Worm (Caenorhabditis elegans) whole organism, young adult: ENCODE results near the gene col-170.

ENCODE experiments used
- B0035.1 ChIP-seq: sonication (generic microtip); optimal IDR thresholded peaks from 2 replicates; lab custom pipeline; 2016; ENCODE audit warnings: missing genetic modification characterization, mild to moderate bottlenecking, missing compliant biosample characterization, missing genotype, missing genetic modification reagents
- F52B5.7 ChIP-seq: sonication (generic microtip); optimal IDR thresholded peaks from 2 replicates; lab custom pipeline; 2016; ENCODE audit warnings: mild to moderate bottlenecking, missing genetic modification characterization, missing compliant biosample characterization
- T07F8.4 ChIP-seq: sonication (generic microtip); optimal IDR thresholded peaks from 2 replicates; lab custom pipeline; 2016; ENCODE audit warnings: mild to moderate bottlenecking, missing genetic modification characterization, moderate library complexity, missing compliant biosample characterization
- T26A5.8 ChIP-seq: sonication (generic microtip); optimal IDR thresholded peaks from 2 replicates; lab custom pipeline; 2016; ENCODE audit warnings: missing genetic modification characterization, missing compliant biosample characterization
- Y53F4B.3 ChIP-seq: fragments of 200-800 bp; sonication (Bioruptor generic); IDR thresholded peaks from 2 replicates; pipeline ENCODE4 v1.3.6; 2022; ENCODE audit warnings: missing genetic modification reagents, missing genetic modification characterization, missing compliant biosample characterization
- Y67H2A.10 ChIP-seq: fragments of 200-800 bp; sonication (Bioruptor generic); conservative IDR thresholded peaks from 2 replicates; pipeline ENCODE4 v1.3.6; 2022; ENCODE audit warnings: missing genetic modification reagents, missing genetic modification characterization, missing compliant biosample characterization
- Y79H2A.3 ChIP-seq: fragments of 200-800 bp; sonication (Bioruptor generic); conservative IDR thresholded peaks from 2 replicates; pipeline ENCODE4 v1.3.6; 2022; ENCODE audit warnings: missing genetic modification reagents, missing genetic modification characterization, missing compliant biosample characterization
- Y95B8A.8 ChIP-seq: fragments of 200-800 bp; sonication (Bioruptor generic); IDR thresholded peaks from 2 replicates; pipeline ENCODE4 v1.3.6; 2022; ENCODE audit warnings: missing genetic modification reagents, missing genetic modification characterization, missing compliant biosample characterization
- aptf-3 ChIP-seq: fragments of 200-800 bp; sonication (Bioruptor generic); IDR thresholded peaks from 2 replicates; pipeline ENCODE4 v1.3.6; 2022; ENCODE audit warnings: missing genetic modification characterization, missing compliant biosample characterization
- athp-1 ChIP-seq: sonication (generic microtip); optimal IDR thresholded peaks from 2 replicates; lab custom pipeline; 2017; ENCODE audit warnings: mild to moderate bottlenecking, missing genetic modification characterization, missing compliant biosample characterization
- attf-3 ChIP-seq: fragments of 200-800 bp; sonication (Bioruptor generic); conservative IDR thresholded peaks from 2 replicates; pipeline ENCODE4 v1.3.6; 2022; ENCODE audit warnings: missing genetic modification reagents, missing genetic modification characterization, missing compliant biosample characterization
- cebp-2 ChIP-seq: fragments of 200-800 bp; sonication (Bioruptor generic); IDR thresholded peaks from 2 replicates; pipeline ENCODE4 v1.3.6; 2022; ENCODE audit warnings: missing genetic modification characterization, missing compliant biosample characterization
- chd-7 ChIP-seq: sonication (generic microtip); optimal IDR thresholded peaks from 2 replicates; lab custom pipeline; 2016; ENCODE audit warnings: mild to moderate bottlenecking, missing genetic modification characterization, moderate library complexity, missing compliant biosample characterization
- dpff-1 ChIP-seq: sonication (generic microtip); optimal IDR thresholded peaks from 2 replicates; lab custom pipeline; 2017; ENCODE audit warnings: mild to moderate bottlenecking, missing genetic modification characterization, missing compliant biosample characterization
- efl-1 ChIP-seq: fragments of 150-350 bp; optimal IDR thresholded peaks from 2 replicates; lab custom pipeline; 2014; ENCODE audit warnings: missing biosample characterization, missing genetic modification reagents, missing genetic modification characterization
- egl-44 ChIP-seq: fragments of 200-800 bp; sonication (Bioruptor generic); IDR thresholded peaks from 2 replicates; pipeline ENCODE4 v1.3.6; 2022; ENCODE audit warnings: missing genetic modification reagents, missing genetic modification characterization, missing compliant biosample characterization
- gei-17 ChIP-seq: fragments of 200-800 bp; sonication (Bioruptor generic); optimal IDR thresholded peaks from 2 replicates; lab custom pipeline; 2018; ENCODE audit warnings: mild to moderate bottlenecking, missing genetic modification characterization, missing compliant biosample characterization
- hsf-1 ChIP-seq: fragments of 200-800 bp; sonication (Bioruptor generic); IDR thresholded peaks from 2 replicates; pipeline ENCODE4 v1.3.6; 2022; ENCODE audit warnings: missing genetic modification reagents, missing genetic modification characterization, missing compliant biosample characterization
- lag-1 ChIP-seq: fragments of 200-800 bp; sonication (Bioruptor generic); IDR thresholded peaks from 2 replicates; pipeline ENCODE4 v1.3.6; 2022; ENCODE audit warnings: missing genetic modification reagents, missing genetic modification characterization, missing compliant biosample characterization
- let-607 ChIP-seq, 2 experiments: fragments of 200-800 bp in 1 of 2; sonication (Bioruptor generic) in 1 of 2; sonication (generic microtip) in 1 of 2; optimal IDR thresholded peaks; 2 replicates each; lab custom pipeline; 2016 to 2018; ENCODE audit warnings: mild to moderate bottlenecking in 2 of 2, missing compliant biosample characterization in 2 of 2, missing genetic modification characterization in 2 of 2, moderate library complexity in 2 of 2, missing genotype in 1 of 2
- lin-40 ChIP-seq: sonication (generic microtip); optimal IDR thresholded peaks from 2 replicates; lab custom pipeline; 2016; ENCODE audit warnings: missing genetic modification characterization, mild to moderate bottlenecking, missing compliant biosample characterization, missing genotype, missing genetic modification reagents
- lin-54 ChIP-seq: fragments of 200-800 bp; sonication (Bioruptor generic); optimal IDR thresholded peaks from 2 replicates; lab custom pipeline; 2018; ENCODE audit warnings: mild to moderate bottlenecking, missing genetic modification characterization, missing compliant biosample characterization
- mel-28 ChIP-seq: sonication (generic microtip); optimal IDR thresholded peaks from 2 replicates; lab custom pipeline; 2016; ENCODE audit warnings: borderline replicate concordance, mild to moderate bottlenecking, missing genetic modification characterization, missing compliant biosample characterization
- nfya-2 ChIP-seq: fragments of 200-800 bp; sonication (Bioruptor generic); IDR thresholded peaks from 2 replicates; pipeline ENCODE4 v1.3.6; 2022; ENCODE audit warnings: missing genetic modification reagents, missing genetic modification characterization, missing compliant biosample characterization
- nhr-179 ChIP-seq: sonication (generic microtip); optimal IDR thresholded peaks from 2 replicates; lab custom pipeline; 2016; ENCODE audit warnings: mild to moderate bottlenecking, missing genetic modification characterization, missing compliant biosample characterization
- nhr-27 ChIP-seq: fragments of 200-800 bp; sonication (Bioruptor generic); optimal IDR thresholded peaks from 2 replicates; lab custom pipeline; 2018; ENCODE audit warnings: mild to moderate bottlenecking, missing genetic modification characterization, moderate library complexity, missing compliant biosample characterization
- sdz-38 ChIP-seq: sonication (generic microtip); optimal IDR thresholded peaks from 2 replicates; lab custom pipeline; 2016; ENCODE audit warnings: missing genotype, missing genetic modification characterization, missing compliant biosample characterization
- snpc-4 ChIP-seq, 5 experiments: fragments of 150-350 bp in 1 of 5; sonication (generic microtip) in 4 of 5; optimal IDR thresholded peaks; 2 replicates each; lab custom pipeline; 2014 to 2018; ENCODE audit warnings: missing genetic modification characterization in 5 of 5, missing biosample characterization in 3 of 5, antibody characterized with exemption in 2 of 5, mild to moderate bottlenecking in 2 of 5, missing compliant biosample characterization in 2 of 5, missing genotype in 2 of 5, moderate library complexity in 2 of 5, missing genetic modification reagents in 1 of 5
- unc-62 ChIP-seq: fragments of 150-350 bp; optimal IDR thresholded peaks from 2 replicates; lab custom pipeline; 2014; ENCODE audit warnings: missing biosample characterization, missing genetic modification reagents, missing genetic modification characterization
- zim-3 ChIP-seq: sonication (generic microtip); optimal IDR thresholded peaks from 2 replicates; lab custom pipeline; 2017; ENCODE audit warnings: mild to moderate bottlenecking, missing genetic modification characterization, moderate library complexity, missing compliant biosample characterization
- ztf-26 ChIP-seq: sonication (generic microtip); optimal IDR thresholded peaks from 2 replicates; lab custom pipeline; 2017; ENCODE audit warnings: missing genetic modification characterization, missing compliant biosample characterization
- ztf-28 ChIP-seq: fragments of 200-800 bp; sonication (Bioruptor generic); IDR thresholded peaks from 2 replicates; pipeline ENCODE4 v1.3.6; 2022; ENCODE audit warnings: missing genetic modification reagents, missing genetic modification characterization, missing compliant biosample characterization
- ztf-3 ChIP-seq: fragments of 200-800 bp; sonication (Bioruptor generic); optimal IDR thresholded peaks from 2 replicates; lab custom pipeline; 2018; ENCODE audit warnings: mild to moderate bottlenecking, missing genetic modification characterization, missing compliant biosample characterization
- ztf-6 ChIP-seq: fragments of 200-800 bp; sonication (Bioruptor generic); IDR thresholded peaks from 2 replicates; pipeline ENCODE4 v1.3.6; 2022; ENCODE audit warnings: missing genetic modification reagents, missing genetic modification characterization, missing compliant biosample characterization

Gene col-170

DNA sequence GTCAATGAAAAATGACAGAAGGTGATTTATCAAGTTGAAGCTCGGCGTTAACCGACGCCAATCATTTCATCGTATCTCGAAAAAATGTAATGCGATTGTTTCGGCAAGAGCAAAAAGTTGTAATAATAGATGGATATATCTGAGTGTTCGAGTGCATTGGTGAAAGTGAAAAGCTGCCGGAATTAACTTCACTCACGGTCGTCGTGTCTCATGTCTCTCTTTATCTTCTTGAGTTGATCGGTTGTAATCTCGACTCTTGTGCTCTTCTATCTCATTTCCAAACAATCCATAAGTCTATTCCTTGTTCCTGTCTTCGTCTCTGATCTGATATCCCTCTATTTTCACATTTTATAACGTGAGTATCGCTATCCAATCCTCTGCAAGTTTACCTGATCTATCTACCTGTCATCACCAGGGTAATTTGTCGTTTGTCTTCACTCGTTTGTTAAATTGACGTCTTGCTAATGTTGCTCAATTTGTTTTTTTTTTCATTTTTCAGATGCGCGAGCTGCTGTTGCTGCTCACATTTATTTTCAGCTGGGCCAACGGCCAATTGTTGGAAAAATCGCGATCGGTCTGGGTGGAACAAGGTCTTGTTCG lies 31.8 kb upstream of the col-170 start, which contains the start of gene cest-16:
Gene cest-16 (plus strand): TSS at position 302 of the 600 bp plus-strand sequence.
- no peak for TF ChIP-seq lag-1
- TF ChIP-seq ztf-3 (GFP tag; lab: Kevin White, UChicago): no peak
- TF ChIP-seq attf-3 (GFP tag; lab: Robert Waterston, UW): no peak
- TF ChIP-seq mel-28 (tag; lab: Kevin White, UChicago): no peak
- no peak for TF ChIP-seq athp-1 (tag; lab: Kevin White, UChicago)
- no peak for TF ChIP-seq egl-44 (GFP tag; lab: Robert Waterston, UW)
- no peak for TF ChIP-seq Y67H2A.10 (GFP tag; lab: Robert Waterston, UW)
- TF ChIP-seq Y53F4B.3 (GFP tag; lab: Robert Waterston, UW): no peak
- TF ChIP-seq T26A5.8 (tag; lab: Kevin White, UChicago): no peak
- no peak for TF ChIP-seq T07F8.4 (tag; lab: Kevin White, UChicago)
- no peak for TF ChIP-seq dpff-1 (tag; lab: Kevin White, UChicago)
- TF ChIP-seq cebp-2: no peak
- TF ChIP-seq unc-62 (GFP tag; lab: Kevin White, UChicago): no peak
- TF ChIP-seq sdz-38 (tag; lab: Kevin White, UChicago): no peak
- TF ChIP-seq efl-1 (GFP tag; lab: Kevin White, UChicago): no peak

DNA sequence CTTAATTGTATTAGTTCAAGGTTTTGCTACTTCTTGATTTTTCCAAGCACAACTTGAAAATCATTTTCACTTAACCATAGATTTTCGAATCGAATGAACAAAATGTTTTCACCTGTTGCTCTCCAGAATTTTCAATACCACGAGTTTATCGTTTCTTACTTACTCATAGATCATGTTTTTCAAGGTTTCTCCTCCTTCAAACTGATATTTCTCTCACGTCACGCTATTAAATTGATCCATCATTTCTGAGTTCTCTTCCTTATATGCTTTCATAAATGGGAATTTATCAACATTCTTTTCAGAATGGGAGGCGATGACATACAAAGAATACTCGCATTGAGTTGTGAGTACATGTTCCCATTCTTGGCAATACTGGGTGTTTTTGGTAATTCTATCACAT lies 20.1 kb upstream of the col-170 start, which contains the start of gene npr-38:
Gene npr-38 (plus strand): TSS at position 301 of the 400 bp plus-strand sequence.
- no peak for TF ChIP-seq snpc-4 (GFP tag; optimal IDR thresholded peaks at IDR 0.05; lab: Kevin White, UChicago)
- no peak for TF ChIP-seq snpc-4 (tag; optimal IDR thresholded peaks at IDR 0.05; lab: Kevin White, UChicago)
- TF ChIP-seq nhr-27 (tag; lab: Kevin White, UChicago): no peak
- TF ChIP-seq nhr-179 (tag; lab: Kevin White, UChicago): no peak
- no peak for TF ChIP-seq ztf-28 (GFP tag; lab: Robert Waterston, UW)
- no peak for TF ChIP-seq gei-17 (GFP tag; lab: Kevin White, UChicago)
- no peak for TF ChIP-seq Y95B8A.8
- no peak for TF ChIP-seq let-607 (tag; optimal IDR thresholded peaks at IDR 0.05; lab: Kevin White, UChicago)
- no peak for TF ChIP-seq Y53F4B.3 (GFP tag; lab: Robert Waterston, UW)
- TF ChIP-seq athp-1 (tag; lab: Kevin White, UChicago): no peak
- TF ChIP-seq zim-3 (tag; lab: Kevin White, UChicago): no peak
- TF ChIP-seq F52B5.7 (tag; lab: Kevin White, UChicago): no peak
- no peak for TF ChIP-seq chd-7
- no peak for TF ChIP-seq ztf-6 (GFP tag; lab: Robert Waterston, UW)
- no peak for TF ChIP-seq Y79H2A.3 (GFP tag; lab: Robert Waterston, UW)

- TF ChIP-seq lin-54 (GFP tag; lab: Kevin White, UChicago) (no peak), hsf-1 (no peak), lin-40 (tag; lab: Kevin White, UChicago) (no peak), B0035.1 (tag; lab: Kevin White, UChicago) (no peak), nhr-179 (tag; lab: Kevin White, UChicago) (no peak), aptf-3 (GFP tag; lab: Robert Waterston, UW) (no peak), nfya-2 (GFP tag; lab: Robert Waterston, UW) (no peak), ztf-26 (no peak), mel-28 (tag; lab: Kevin White, UChicago) (no peak)
Observed at ce11 chrX:6318803-6319202, 12.7 kb upstream of the col-170 start.
